Fruit fly (Drosophila melanogaster) whole organism, adult: Measurements from ENCODE around the gene CG8128.

Experiments
- CG11617 ChIP-seq: fragments of 200-800 bp; sonication (Bioruptor generic); optimal IDR thresholded peaks from 2 replicates; lab custom pipeline; 2017; ENCODE audit warnings: mild to moderate bottlenecking, missing biosample characterization, missing genetic modification reagents, missing genetic modification characterization
- CG12768 ChIP-seq: fragments of 200-800 bp; sonication (Bioruptor generic); optimal IDR thresholded peaks from 2 replicates; lab custom pipeline; 2017; ENCODE audit warnings: missing biosample characterization, missing genetic modification characterization, mild to moderate bottlenecking, moderate library complexity, missing genetic modification reagents
- CG14711 ChIP-seq: fragments of 200-800 bp; sonication (Bioruptor generic); optimal IDR thresholded peaks from 2 replicates; lab custom pipeline; 2018; ENCODE audit warnings: missing biosample characterization, mild to moderate bottlenecking, missing genetic modification characterization, moderate library complexity
- CG1620 ChIP-seq: fragments of 200-800 bp; sonication (Bioruptor generic); optimal IDR thresholded peaks from 2 replicates; lab custom pipeline; 2016; ENCODE audit warnings: missing biosample characterization, missing genetic modification characterization
- CG33017 ChIP-seq: fragments of 200-800 bp; sonication (Bioruptor generic); optimal IDR thresholded peaks from 2 replicates; lab custom pipeline; 2018; ENCODE audit warnings: missing biosample characterization, mild to moderate bottlenecking, missing genetic modification characterization, moderate library complexity
- CG5204 ChIP-seq: fragments of 200-800 bp; sonication (Bioruptor generic); optimal IDR thresholded peaks from 2 replicates; lab custom pipeline; 2016; ENCODE audit warnings: missing biosample characterization, missing genetic modification characterization
- CG7045 ChIP-seq: fragments of 200-800 bp; sonication (Bioruptor generic); optimal IDR thresholded peaks from 2 replicates; lab custom pipeline; 2017; ENCODE audit warnings: missing biosample characterization, mild to moderate bottlenecking, missing genetic modification characterization
- CG7101 ChIP-seq: fragments of 200-800 bp; sonication (Bioruptor generic); optimal IDR thresholded peaks from 2 replicates; lab custom pipeline; 2018; ENCODE audit warnings: missing biosample characterization, mild to moderate bottlenecking, missing genetic modification characterization, moderate library complexity
- Clk ChIP-seq: fragments of 200-800 bp; sonication (Bioruptor generic); optimal IDR thresholded peaks from 2 replicates; lab custom pipeline; 2017; ENCODE audit warnings: missing biosample characterization, missing genetic modification characterization
- Crg-1 ChIP-seq: fragments of 200-800 bp; sonication (Bioruptor generic); optimal IDR thresholded peaks from 2 replicates; lab custom pipeline; 2016; ENCODE audit warnings: missing biosample characterization, missing genetic modification characterization
- Hr96 ChIP-seq: fragments of 200-800 bp; sonication (Bioruptor generic); optimal IDR thresholded peaks from 2 replicates; lab custom pipeline; 2016; ENCODE audit warnings: missing biosample characterization, missing genetic modification characterization
- Mnt ChIP-seq: fragments of 200-800 bp; sonication (Bioruptor generic); optimal IDR thresholded peaks from 2 replicates; lab custom pipeline; 2016; ENCODE audit warnings: missing biosample characterization, mild to moderate bottlenecking, missing genetic modification characterization
- bab1 ChIP-seq: fragments of 200-800 bp; sonication (Bioruptor generic); optimal IDR thresholded peaks from 3 replicates; lab custom pipeline; 2019; ENCODE audit warnings: missing biosample characterization, mild to moderate bottlenecking, missing genetic modification characterization, moderate library complexity
- cic ChIP-seq: fragments of 200-800 bp; sonication (Bioruptor generic); optimal IDR thresholded peaks from 2 replicates; lab custom pipeline; 2017; ENCODE audit warnings: missing biosample characterization, mild to moderate bottlenecking, missing genetic modification characterization, moderate library complexity
- cnc ChIP-seq, 2 experiments: fragments of >200 bp; optimal IDR thresholded peaks; 2 replicates each; lab custom pipeline; 2017
- kay ChIP-seq: fragments of 200-800 bp; sonication (Bioruptor generic); peaks from one replicate; lab custom pipeline; 2016; ENCODE audit warnings: missing biosample characterization, missing genetic modification characterization, borderline replicate concordance
- ovo ChIP-seq: fragments of 200-800 bp; sonication (Bioruptor generic); optimal IDR thresholded peaks from 2 replicates; lab custom pipeline; 2016; ENCODE audit warnings: missing biosample characterization, missing genetic modification characterization
- pad ChIP-seq: fragments of 200-800 bp; sonication (Bioruptor generic); optimal IDR thresholded peaks from 3 replicates; lab custom pipeline; 2017; ENCODE audit warnings: missing biosample characterization, missing genetic modification characterization, mild to moderate bottlenecking, moderate library complexity, missing genetic modification reagents
- tj ChIP-seq: fragments of 200-800 bp; sonication (Bioruptor generic); optimal IDR thresholded peaks from 3 replicates; lab custom pipeline; 2017; ENCODE audit warnings: missing biosample characterization, mild to moderate bottlenecking, missing genetic modification characterization, moderate library complexity
- toe ChIP-seq: fragments of 200-800 bp; sonication (Bioruptor generic); optimal IDR thresholded peaks from 2 replicates; lab custom pipeline; 2016; ENCODE audit warnings: missing biosample characterization, missing genetic modification characterization

The CG8128 gene

DNA sequence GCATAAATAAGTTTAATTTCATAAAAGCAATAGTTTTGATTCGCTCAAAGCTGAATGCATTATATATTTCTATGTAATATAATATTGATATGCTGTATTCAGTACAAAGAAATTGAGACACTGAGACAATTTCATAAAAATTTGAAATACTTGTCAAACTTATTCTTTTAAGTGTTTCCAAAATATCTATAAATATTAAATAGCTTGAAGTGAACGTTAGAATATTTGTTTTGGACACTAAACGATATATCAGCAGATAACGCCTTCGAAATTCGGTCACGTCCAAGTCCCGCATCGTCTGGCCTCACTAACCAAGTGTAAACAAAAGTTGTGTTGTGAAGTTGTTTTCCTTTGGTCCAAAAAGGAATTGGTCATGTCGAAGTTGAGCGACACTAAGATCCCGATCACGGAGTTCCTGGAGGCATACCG, 13.5 kb downstream of the CG8128 start:
- peak; percentile 14 for TF ChIP-seq Mnt (GFP tag; lab: Kevin White, UChicago)
- no peak for TF ChIP-seq CG12768 (GFP tag; lab: Kevin White, UChicago)

DNA sequence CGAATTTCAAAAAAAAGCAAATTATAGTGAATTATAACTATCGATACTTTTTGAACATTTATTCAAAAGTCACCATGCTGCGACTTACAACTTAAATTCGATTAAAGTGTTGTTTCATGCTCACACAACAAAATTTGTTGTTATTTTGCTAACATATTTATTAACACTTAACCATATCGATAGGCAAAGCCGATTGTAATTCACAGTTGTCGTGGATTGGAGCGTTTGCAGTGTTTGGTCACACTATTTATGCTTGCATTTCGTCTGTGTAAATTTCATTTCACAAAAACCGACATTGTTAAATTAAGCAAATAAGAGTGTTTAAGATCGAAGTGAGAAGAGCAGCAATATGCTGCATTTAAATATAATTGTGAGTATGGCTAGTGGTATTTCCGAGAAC, 15.1 kb downstream of the CG8128 start, which contains the start of gene HUWE1:
HUWE1 (plus strand) TSS at position 220 of the 400 bp plus-strand sequence.
- TF ChIP-seq CG7101 (tag; lab: Kevin White, UChicago) (peak; percentile 63), bab1 (GFP tag; lab: Kevin White, UChicago) (peak; percentile 59), CG11617 (GFP tag; lab: Kevin White, UChicago) (peak; percentile 60), CG5204 (GFP tag; lab: Kevin White, UChicago) (no peak), cnc (optimal IDR thresholded peaks at IDR 0.05; lab: Kevin White, UChicago) (no peak), Mnt (GFP tag; lab: Kevin White, UChicago) (peak; percentile 73), tj (peak; percentile 13), CG14711 (tag; lab: Kevin White, UChicago) (peak; percentile 22), pad (GFP tag; lab: Kevin White, UChicago) (peak; percentile 36), CG1620 (GFP tag; lab: Kevin White, UChicago) (peak; percentile 48)

DNA sequence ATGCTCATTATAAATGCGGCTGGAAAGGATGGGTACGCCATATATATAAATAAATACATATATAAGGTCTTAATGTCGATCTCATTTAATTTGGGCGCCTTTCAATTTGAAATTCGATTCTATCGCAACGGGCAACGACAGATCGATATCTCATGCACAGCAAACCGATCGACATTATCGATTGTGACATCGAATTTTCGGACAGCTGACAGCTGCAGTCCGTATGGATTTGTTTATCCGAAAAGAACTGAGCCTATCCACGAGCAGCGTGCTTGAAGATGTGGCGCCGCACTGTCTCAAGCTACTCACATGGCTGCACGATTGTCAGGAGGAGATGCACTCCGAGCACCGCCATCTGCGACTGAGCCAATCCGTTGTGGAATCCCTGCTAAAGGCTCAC, 34.7 kb downstream of the CG8128 start, which contains the start of gene CG8191:
CG8191 (plus strand) TSS at position 211 of the 400 bp plus-strand sequence.
- no peak for TF ChIP-seq CG12768 (GFP tag; lab: Kevin White, UChicago)
- TF ChIP-seq bab1 (GFP tag; lab: Kevin White, UChicago) = peak; percentile 57
- TF ChIP-seq CG14711 (tag; lab: Kevin White, UChicago) = no peak

DNA sequence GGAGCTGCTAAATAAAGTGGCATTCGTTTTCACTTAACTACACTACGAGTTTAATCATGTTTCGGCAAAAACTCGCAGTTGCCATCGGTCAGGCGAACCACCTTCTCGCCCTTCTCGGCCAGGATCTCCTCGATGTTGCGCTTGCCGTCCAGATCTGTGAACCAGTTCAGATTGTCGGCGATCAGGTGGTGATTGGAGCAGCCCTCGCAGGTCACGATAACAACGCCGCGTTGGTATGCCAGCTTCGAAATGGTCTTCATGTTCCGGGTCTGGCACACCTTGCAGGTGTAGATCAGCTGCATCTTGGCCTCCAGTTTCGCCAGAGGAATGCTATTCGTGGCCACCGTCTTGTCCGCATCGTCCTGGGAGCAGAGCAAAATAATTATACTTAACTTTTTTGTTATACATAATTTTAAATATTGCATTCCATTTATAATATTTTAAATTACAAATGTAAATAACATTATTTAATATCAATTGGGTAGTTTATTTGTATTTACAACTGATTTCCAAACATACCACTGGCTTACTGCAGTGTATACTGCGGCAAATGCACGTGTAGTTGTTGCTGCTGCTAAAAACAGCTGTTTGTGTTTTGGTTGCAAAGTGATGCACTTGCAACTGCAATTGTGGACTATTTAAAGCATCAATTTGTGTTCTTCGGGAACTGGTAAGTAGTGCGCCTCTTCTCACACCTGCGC, 36.0 kb downstream of the CG8128 start:
- peak; percentile 42 for TF ChIP-seq CG7101 (tag; lab: Kevin White, UChicago)
- no peak for TF ChIP-seq Hr96 (GFP tag; lab: Kevin White, UChicago)
- peak; percentile 73 for TF ChIP-seq Mnt (GFP tag; lab: Kevin White, UChicago)

DNA sequence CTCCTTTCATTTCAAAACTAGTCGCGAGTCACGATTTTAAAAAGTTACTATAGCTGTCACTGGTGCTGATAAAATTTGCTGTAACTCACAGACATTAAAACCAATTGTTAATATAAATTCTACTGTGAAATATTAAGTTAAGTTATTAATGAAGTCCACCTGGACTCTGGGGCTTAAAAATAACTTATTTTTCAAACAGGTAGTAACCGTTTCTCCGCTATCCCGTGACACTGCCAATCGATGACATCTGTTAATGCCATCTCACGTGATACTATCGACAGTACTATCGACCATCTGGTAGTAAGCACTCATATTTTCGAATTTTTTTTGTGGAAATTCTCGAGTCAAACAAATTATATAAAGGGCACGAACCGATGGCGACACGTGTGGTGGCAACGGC, 36.7 kb downstream of the CG8128 start, which contains the start of the genes CG12379 and MagR:
CG12379 (minus strand) TSS at position 2 of the 400 bp plus-strand sequence.
MagR (plus strand) TSS at position 276 of the 400 bp plus-strand sequence.
- TF ChIP-seq CG1620 (GFP tag; lab: Kevin White, UChicago) (peak; percentile 90), Clk (no peak), CG14711 (tag; lab: Kevin White, UChicago) (peak; percentile 53), tj (peak; percentile 51), CG5204 (GFP tag; lab: Kevin White, UChicago) (no peak), CG12768 (GFP tag; lab: Kevin White, UChicago) (peak; percentile 38), Hr96 (GFP tag; lab: Kevin White, UChicago) (no peak), toe (GFP tag; lab: Kevin White, UChicago) (peak; percentile 87), Crg-1 (GFP tag; lab: Kevin White, UChicago) (peak; percentile 77), Mnt (GFP tag; lab: Kevin White, UChicago) (peak; percentile 87), CG7101 (tag; lab: Kevin White, UChicago) (peak; percentile 69), cic (GFP tag; lab: Kevin White, UChicago) (no peak), CG11617 (GFP tag; lab: Kevin White, UChicago) (peak; percentile 71), pad (GFP tag; lab: Kevin White, UChicago) (peak; percentile 57), bab1 (GFP tag; lab: Kevin White, UChicago) (peak; percentile 65), ovo (GFP tag; lab: Kevin White, UChicago) (peak; percentile 44), CG7045 (GFP tag; lab: Kevin White, UChicago) (peak; percentile 41), kay (no peak), cnc (optimal IDR thresholded peaks at IDR 0.05; lab: Kevin White, UChicago) (no peak), CG33017 (tag; lab: Kevin White, UChicago) (peak; percentile 26)

DNA sequence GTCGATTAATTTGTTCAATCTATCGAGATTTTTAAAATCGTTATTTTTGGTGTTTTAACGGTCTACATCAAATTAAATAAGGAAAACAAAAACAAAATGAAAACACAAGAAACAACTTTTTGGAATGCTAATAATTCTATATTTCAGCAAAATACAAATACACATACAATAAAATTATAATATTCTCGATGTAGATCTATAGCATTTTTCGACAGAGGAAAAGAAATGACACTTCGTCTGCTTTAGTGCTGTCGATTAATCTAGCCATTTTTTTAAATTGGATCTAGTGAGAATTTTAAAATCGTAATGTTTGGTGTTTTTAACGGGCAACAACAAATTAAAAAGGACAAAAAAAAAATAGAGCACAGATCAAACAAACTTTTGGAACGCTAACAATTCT, 39.8 kb downstream of the CG8128 start, which contains the start of gene Arp6:
Arp6 (minus strand) TSS at position 11 of the 400 bp plus-strand sequence.
- TF ChIP-seq ovo (GFP tag; lab: Kevin White, UChicago) (no peak), CG11617 (GFP tag; lab: Kevin White, UChicago) (no peak), CG12768 (GFP tag; lab: Kevin White, UChicago) (no peak), tj (no peak), Clk (no peak), Mnt (GFP tag; lab: Kevin White, UChicago) (no peak), CG7045 (GFP tag; lab: Kevin White, UChicago) (no peak), CG7101 (tag; lab: Kevin White, UChicago) (no peak), CG33017 (tag; lab: Kevin White, UChicago) (no peak), CG1620 (GFP tag; lab: Kevin White, UChicago) (no peak), CG14711 (tag; lab: Kevin White, UChicago) (no peak), pad (GFP tag; lab: Kevin White, UChicago) (no peak)
